Fruit fly (Drosophila melanogaster) whole organism, embryonic: Measurements from ENCODE around the gene CG18810.

Experiments
- B-H1 ChIP-seq: fragments of 200-800 bp; sonication (Bioruptor generic); IDR thresholded peaks from 3 replicates; pipeline ENCODE4 v1.3.6; 2022; ENCODE audit warnings: missing biosample characterization, missing genetic modification characterization
- Bgb ChIP-seq: fragments of 200-800 bp; sonication (Bioruptor generic); IDR thresholded peaks from 2 replicates; pipeline ENCODE4 v1.3.6; 2022; ENCODE audit warnings: missing biosample characterization, missing genetic modification characterization; ENCODE audit not compliant: partially characterized antibody
- CG1024 ChIP-seq: fragments of 200-800 bp; sonication (Bioruptor generic); IDR thresholded peaks from 2 replicates; pipeline ENCODE4 v1.3.6; 2022; ENCODE audit warnings: missing biosample characterization, missing genetic modification characterization
- CG11456 ChIP-seq: fragments of 200-800 bp; sonication (Bioruptor generic); IDR thresholded peaks from 3 replicates; pipeline ENCODE4 v1.3.6; 2022; ENCODE audit warnings: missing biosample characterization, missing genetic modification characterization
- CG15073 ChIP-seq: fragments of 200-800 bp; sonication (Bioruptor generic); optimal IDR thresholded peaks from 2 replicates; lab custom pipeline; 2016; ENCODE audit warnings: missing biosample characterization, missing genetic modification characterization
- CG15514 ChIP-seq: fragments of 200-800 bp; sonication (Bioruptor generic); optimal IDR thresholded peaks from 3 replicates; lab custom pipeline; 2017; ENCODE audit warnings: missing biosample characterization, missing genetic modification characterization, mild to moderate bottlenecking, moderate library complexity, missing genetic modification reagents
- CG16813 ChIP-seq: fragments of 200-800 bp; sonication (Bioruptor generic); IDR thresholded peaks from 3 replicates; pipeline ENCODE4 v1.3.6; 2022; ENCODE audit warnings: missing biosample characterization, missing genetic modification characterization; ENCODE audit not compliant: partially characterized antibody
- CG2120 ChIP-seq: fragments of 200-800 bp; sonication (Bioruptor generic); optimal IDR thresholded peaks from 3 replicates; lab custom pipeline; 2016; ENCODE audit warnings: missing biosample characterization, missing genetic modification characterization
- CG2875 ChIP-seq: fragments of 200-800 bp; sonication (Bioruptor generic); optimal IDR thresholded peaks from 2 replicates; lab custom pipeline; 2017; ENCODE audit warnings: missing biosample characterization, mild to moderate bottlenecking, missing genetic modification characterization, missing genetic modification reagents
- CG30020 ChIP-seq: fragments of 200-800 bp; optimal IDR thresholded peaks from 2 replicates; lab custom pipeline; 2019; ENCODE audit warnings: missing biosample characterization, mild to moderate bottlenecking, missing genetic modification characterization, moderate library complexity
- CG30403 ChIP-seq: fragments of 200-800 bp; sonication (Bioruptor generic); optimal IDR thresholded peaks from 3 replicates; lab custom pipeline; 2016; ENCODE audit warnings: missing biosample characterization, missing genetic modification characterization
- CG31365 ChIP-seq: fragments of 200-800 bp; sonication (Bioruptor generic); optimal IDR thresholded peaks from 2 replicates; lab custom pipeline; 2018; ENCODE audit warnings: missing biosample characterization, mild to moderate bottlenecking, missing genetic modification characterization
- CG34224 ChIP-seq: fragments of 200-800 bp; sonication (Bioruptor generic); IDR thresholded peaks from 3 replicates; pipeline ENCODE4 v1.3.6; 2022; ENCODE audit warnings: missing biosample characterization, missing genetic modification characterization; ENCODE audit not compliant: partially characterized antibody
- CG5180 ChIP-seq: fragments of 200-800 bp; sonication (Bioruptor generic); optimal IDR thresholded peaks from 3 replicates; lab custom pipeline; 2017; ENCODE audit warnings: missing biosample characterization, missing genetic modification characterization, mild to moderate bottlenecking, moderate library complexity, missing genetic modification reagents
- CG5953 ChIP-seq: fragments of 200-800 bp; sonication (Bioruptor generic); IDR thresholded peaks from 2 replicates; pipeline ENCODE4 v1.3.6; 2022; ENCODE audit warnings: missing biosample characterization, missing genetic modification characterization
- CG6254 ChIP-seq: fragments of 200-800 bp; sonication (Bioruptor generic); optimal IDR thresholded peaks from 3 replicates; lab custom pipeline; 2017; ENCODE audit warnings: mild to moderate bottlenecking, missing biosample characterization, missing genetic modification reagents, missing genetic modification characterization
- CG6689 ChIP-seq: fragments of 200-800 bp; sonication (Bioruptor generic); IDR thresholded peaks from 2 replicates; pipeline ENCODE4 v1.3.6; 2022; ENCODE audit warnings: missing biosample characterization, missing genetic modification characterization
- CG6813 ChIP-seq: fragments of 200-800 bp; sonication (Bioruptor generic); optimal IDR thresholded peaks from 2 replicates; lab custom pipeline; 2017; ENCODE audit warnings: missing biosample characterization, missing genetic modification characterization, mild to moderate bottlenecking, moderate library complexity, missing genetic modification reagents
- CG8359 ChIP-seq: fragments of 200-800 bp; sonication (Bioruptor generic); optimal IDR thresholded peaks from 2 replicates; lab custom pipeline; 2017; ENCODE audit warnings: missing biosample characterization, mild to moderate bottlenecking, missing genetic modification characterization, borderline replicate concordance
- CG9609 ChIP-seq: fragments of 200-800 bp; sonication (Bioruptor generic); optimal IDR thresholded peaks from 3 replicates; lab custom pipeline; 2016; ENCODE audit warnings: missing biosample characterization, missing genetic modification characterization
- CHES-1-like ChIP-seq: fragments of 200-800 bp; sonication (Bioruptor generic); optimal IDR thresholded peaks from 2 replicates; lab custom pipeline; 2016; ENCODE audit warnings: missing biosample characterization, missing genetic modification characterization
- Doc2 ChIP-seq: fragments of 200-800 bp; sonication (Bioruptor generic); IDR thresholded peaks from 2 replicates; pipeline ENCODE4 v1.3.6; 2022; ENCODE audit warnings: missing biosample characterization, missing genetic modification characterization
- HLH54F ChIP-seq: fragments of 200-800 bp; sonication (Bioruptor generic); optimal IDR thresholded peaks from 3 replicates; lab custom pipeline; 2016; ENCODE audit warnings: missing biosample characterization, missing genetic modification characterization
- Lim3 ChIP-seq: fragments of 200-800 bp; sonication (Bioruptor generic); IDR thresholded peaks from 2 replicates; pipeline ENCODE4 v1.3.6; 2022; ENCODE audit warnings: missing biosample characterization, missing genetic modification characterization
- Max ChIP-seq: fragments of 200-800 bp; sonication (Bioruptor generic); optimal IDR thresholded peaks from 2 replicates; lab custom pipeline; 2016; ENCODE audit warnings: missing biosample characterization, mild to moderate bottlenecking, missing genetic modification characterization
- Myb ChIP-seq: fragments of 200-800 bp; sonication (Bioruptor generic); optimal IDR thresholded peaks from 2 replicates; lab custom pipeline; 2016; ENCODE audit warnings: missing biosample characterization, missing genetic modification characterization
- Nf-YC ChIP-seq: fragments of 200-800 bp; optimal IDR thresholded peaks from 3 replicates; lab custom pipeline; 2019; ENCODE audit warnings: missing biosample characterization, mild to moderate bottlenecking, missing genetic modification characterization, moderate library complexity
- PHDP ChIP-seq: fragments of 200-800 bp; sonication (Bioruptor generic); optimal IDR thresholded peaks from 3 replicates; lab custom pipeline; 2018; ENCODE audit warnings: missing biosample characterization, mild to moderate bottlenecking, missing genetic modification characterization, moderate library complexity
- Ravus ChIP-seq: fragments of 200-800 bp; sonication (Bioruptor generic); IDR thresholded peaks from 2 replicates; pipeline ENCODE4 v1.3.6; 2022; ENCODE audit warnings: missing biosample characterization, missing genetic modification characterization
- Tbp ChIP-seq: fragments of >200 bp; optimal IDR thresholded peaks from 2 replicates; lab custom pipeline; 2018; ENCODE audit warnings: missing biosample characterization, missing genetic modification characterization
- Trl ChIP-seq, 3 experiments: fragments of >200 bp in 2 of 3; fragments of 200-800 bp in 1 of 3; sonication (Bioruptor generic) in 1 of 3; optimal IDR thresholded peaks; 2 replicates in 1 of 3; 3 replicates in 2 of 3; lab custom pipeline; 2016 to 2017; ENCODE audit warnings: missing biosample characterization in 1 of 3, missing genetic modification characterization in 1 of 3
- abd-A ChIP-seq: fragments of 200-800 bp; sonication (Bioruptor generic); optimal IDR thresholded peaks from 3 replicates; lab custom pipeline; 2019; ENCODE audit warnings: missing biosample characterization, mild to moderate bottlenecking, missing genetic modification characterization, moderate library complexity
- aop ChIP-seq: fragments of 200-800 bp; sonication (Bioruptor generic); IDR thresholded peaks from 2 replicates; pipeline ENCODE4 v1.3.6; 2022; ENCODE audit warnings: missing biosample characterization, missing genetic modification characterization
- bbx ChIP-seq: fragments of 200-800 bp; sonication (Bioruptor generic); IDR thresholded peaks from 2 replicates; pipeline ENCODE4 v1.3.6; 2022; ENCODE audit warnings: missing biosample characterization, missing genetic modification characterization; ENCODE audit not compliant: partially characterized antibody
- corto ChIP-seq: fragments of 200-800 bp; sonication (Bioruptor generic); optimal IDR thresholded peaks from 2 replicates; lab custom pipeline; 2016; ENCODE audit warnings: missing biosample characterization, mild to moderate bottlenecking, missing genetic modification characterization, moderate library complexity
- crol ChIP-seq: fragments of 200-800 bp; sonication (Bioruptor generic); IDR thresholded peaks from 2 replicates; pipeline ENCODE4 v1.3.6; 2022; ENCODE audit warnings: missing biosample characterization, missing genetic modification characterization
- crp ChIP-seq, 2 experiments: fragments of 200-800 bp; sonication (Bioruptor generic); optimal IDR thresholded peaks; 2 replicates in 1 of 2; 3 replicates in 1 of 2; lab custom pipeline; 2017; ENCODE audit warnings: missing biosample characterization in 2 of 2, missing genetic modification characterization in 2 of 2, mild to moderate bottlenecking in 1 of 2, moderate library complexity in 1 of 2
- dmrt99B ChIP-seq: fragments of 200-800 bp; sonication (Bioruptor generic); optimal IDR thresholded peaks from 2 replicates; lab custom pipeline; 2018; ENCODE audit warnings: missing biosample characterization, mild to moderate bottlenecking, missing genetic modification characterization, moderate library complexity
- eve ChIP-seq, 2 experiments: fragments of >200 bp; optimal IDR thresholded peaks; 2 replicates each; lab custom pipeline; 2017; ENCODE audit warnings: missing biosample characterization in 2 of 2, missing genetic modification characterization in 2 of 2
- h ChIP-seq: fragments of >200 bp; optimal IDR thresholded peaks from 2 replicates; lab custom pipeline; 2017
- hbn ChIP-seq: fragments of 200-800 bp; sonication (Bioruptor generic); IDR thresholded peaks from 2 replicates; pipeline ENCODE4 v1.3.6; 2022; ENCODE audit warnings: missing biosample characterization, missing genetic modification characterization; ENCODE audit not compliant: partially characterized antibody
- jumu ChIP-seq: fragments of 200-800 bp; sonication (Bioruptor generic); optimal IDR thresholded peaks from 3 replicates; lab custom pipeline; 2016; ENCODE audit warnings: missing biosample characterization, missing genetic modification characterization
- klu ChIP-seq: fragments of 200-800 bp; sonication (Bioruptor generic); IDR thresholded peaks from 2 replicates; pipeline ENCODE4 v1.3.6; 2022; ENCODE audit warnings: missing biosample characterization, missing genetic modification characterization
- org-1 ChIP-seq: fragments of 200-800 bp; sonication (Bioruptor generic); optimal IDR thresholded peaks from 2 replicates; lab custom pipeline; 2017; ENCODE audit warnings: missing biosample characterization, missing genetic modification characterization
- pho ChIP-seq: fragments of 200-800 bp; sonication (Bioruptor generic); optimal IDR thresholded peaks from 2 replicates; lab custom pipeline; 2016; ENCODE audit warnings: missing biosample characterization, missing genetic modification characterization
- prd ChIP-seq, 3 experiments: fragments of >200 bp in 2 of 3; fragments of 200-800 bp in 1 of 3; sonication (Bioruptor generic) in 1 of 3; optimal IDR thresholded peaks in 2 of 3; IDR thresholded peaks in 1 of 3; 2 replicates in 2 of 3; 3 replicates in 1 of 3; pipeline versions ENCODE4 v1.3.6 to Lab custom; 2017 to 2022; ENCODE audit warnings: missing biosample characterization in 1 of 3, missing genetic modification characterization in 1 of 3
- seq ChIP-seq: fragments of 200-800 bp; sonication (Bioruptor generic); IDR thresholded peaks from 2 replicates; pipeline ENCODE4 v1.3.6; 2022; ENCODE audit warnings: missing biosample characterization, missing genetic modification characterization
- sob ChIP-seq: fragments of 200-800 bp; sonication (Bioruptor generic); IDR thresholded peaks from 2 replicates; pipeline ENCODE4 v1.3.6; 2022; ENCODE audit warnings: missing biosample characterization, missing genetic modification characterization
- tll ChIP-seq, 2 experiments: fragments of 200-800 bp in 1 of 2; fragments of >200 bp in 1 of 2; sonication (Bioruptor generic) in 1 of 2; optimal IDR thresholded peaks; 2 replicates each; lab custom pipeline; 2017 to 2019; ENCODE audit warnings: missing biosample characterization in 2 of 2, missing genetic modification characterization in 2 of 2, mild to moderate bottlenecking in 1 of 2, moderate library complexity in 1 of 2
- zen2 ChIP-seq: fragments of 200-800 bp; sonication (Bioruptor generic); IDR thresholded peaks from 3 replicates; pipeline ENCODE4 v1.3.6; 2022; ENCODE audit warnings: missing biosample characterization, missing genetic modification characterization; ENCODE audit not compliant: partially characterized antibody

Gene CG18810

DNA sequence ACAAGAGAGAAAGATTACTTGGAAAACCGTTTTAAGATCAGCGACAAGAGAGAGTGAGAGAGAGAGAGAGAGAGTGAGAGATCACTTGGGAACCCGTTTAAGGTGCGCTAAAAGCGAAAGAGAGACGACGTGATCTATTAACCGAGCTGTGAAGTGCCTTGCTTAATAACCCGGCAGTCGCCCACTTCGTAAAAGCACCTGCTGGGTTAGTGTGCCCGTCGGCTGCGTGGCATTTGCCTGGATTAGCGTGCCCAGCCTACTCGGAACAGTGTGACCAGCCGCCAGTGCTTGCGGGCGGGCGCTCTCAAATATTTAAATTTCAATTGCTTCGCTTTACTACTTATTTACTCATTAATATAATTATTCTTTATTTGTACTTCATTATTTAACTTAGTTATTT is 10.3 kb upstream of the CG18810 start (continued):
- TF ChIP-seq CG30020 (tag; lab: Kevin White, UChicago): no peak
- no peak for TF ChIP-seq aop (GFP tag; lab: Robert Waterston, UW)
- peak; percentile 49 for TF ChIP-seq bbx (GFP tag; lab: Robert Waterston, UW)
- TF ChIP-seq seq (GFP tag; lab: Robert Waterston, UW): no peak
- peak; percentile 9 for TF ChIP-seq CG6254
- TF ChIP-seq dmrt99B (tag; lab: Kevin White, UChicago): no peak
- TF ChIP-seq CG2875 (GFP tag; lab: Kevin White, UChicago): no peak
- peak in 1 of 2 experiments; percentile 52 for TF ChIP-seq crp (GFP tag; optimal IDR thresholded peaks at IDR 0.05; lab: Kevin White, UChicago)
- TF ChIP-seq crol (GFP tag; lab: Robert Waterston, UW): no peak
- TF ChIP-seq zen2 (GFP tag; lab: Robert Waterston, UW): no peak
- TF ChIP-seq CG6689 (GFP tag; lab: Robert Waterston, UW): peak; percentile 64
- peak; percentile 78 to 82 for TF ChIP-seq Trl (optimal IDR thresholded peaks at IDR 0.05; lab: Kevin White, UChicago)
- TF ChIP-seq Trl (GFP tag; optimal IDR thresholded peaks at IDR 0.05; lab: Kevin White, UChicago): no peak
- no peak for TF ChIP-seq eve (GFP tag; optimal IDR thresholded peaks at IDR 0.05; lab: Kevin White, UChicago)
- no peak for TF ChIP-seq CG5953 (GFP tag; lab: Robert Waterston, UW)
- peak; percentile 27 for TF ChIP-seq Myb (GFP tag; lab: Kevin White, UChicago)
- TF ChIP-seq Max (GFP tag; lab: Kevin White, UChicago): peak; percentile 8
- TF ChIP-seq CG9609 (GFP tag; lab: Kevin White, UChicago): no peak
- no peak for TF ChIP-seq CG30403
- TF ChIP-seq CG8359: no peak
- no peak for TF ChIP-seq klu
- TF ChIP-seq CG15514: peak; percentile 54
- no peak for TF ChIP-seq Ravus
- TF ChIP-seq jumu (GFP tag; lab: Kevin White, UChicago): no peak
- no peak for TF ChIP-seq org-1
- no peak for TF ChIP-seq pho (GFP tag; lab: Kevin White, UChicago)
- TF ChIP-seq CG1024 (GFP tag; lab: Robert Waterston, UW): no peak
- TF ChIP-seq Tbp (GFP tag; lab: Kevin White, UChicago): no peak
- no peak for TF ChIP-seq PHDP (tag; lab: Kevin White, UChicago)
- TF ChIP-seq CG11456: no peak
- TF ChIP-seq abd-A (tag; lab: Kevin White, UChicago): no peak
- TF ChIP-seq prd (optimal IDR thresholded peaks at IDR 0.05; lab: Kevin White, UChicago): no peak
- TF ChIP-seq prd (GFP tag; IDR thresholded peaks at IDR 0.05; lab: Robert Waterston, UW): no peak
- TF ChIP-seq Lim3 (GFP tag; lab: Robert Waterston, UW): no peak
- no peak for TF ChIP-seq Doc2 (GFP tag; lab: Robert Waterston, UW)
- TF ChIP-seq HLH54F (GFP tag; lab: Kevin White, UChicago): no peak
- no peak for TF ChIP-seq corto (GFP tag; lab: Kevin White, UChicago)
- TF ChIP-seq Bgb (GFP tag; lab: Robert Waterston, UW): peak; percentile 65
- TF ChIP-seq CG5180 (GFP tag; lab: Kevin White, UChicago): no peak
- TF ChIP-seq CG34224: peak; percentile 45; the same call in 1 of the 3 replicates
- TF ChIP-seq hbn (GFP tag; lab: Robert Waterston, UW): no peak
- no peak for TF ChIP-seq sob (GFP tag; lab: Robert Waterston, UW)
- TF ChIP-seq CG2120 (GFP tag; lab: Kevin White, UChicago): no peak
- TF ChIP-seq h (lab: Kevin White, UChicago): no peak
- no peak for TF ChIP-seq CHES-1-like (GFP tag; lab: Kevin White, UChicago)
- TF ChIP-seq CG16813 (GFP tag; lab: Robert Waterston, UW): peak; percentile 49; the same call in 2 of the 3 replicates
- no peak for TF ChIP-seq Nf-YC (tag; lab: Kevin White, UChicago)
- no peak for TF ChIP-seq tll (GFP tag; optimal IDR thresholded peaks at IDR 0.05; lab: Kevin White, UChicago)
- no peak for TF ChIP-seq CG6813
- no peak for TF ChIP-seq CG31365 (tag; lab: Kevin White, UChicago)
- TF ChIP-seq CG15073 (GFP tag; lab: Kevin White, UChicago): no peak
- no peak for TF ChIP-seq B-H1 (GFP tag; lab: Robert Waterston, UW)
